Fruit fly (Drosophila melanogaster): Measurements from ENCODE around the gene AstC-R2.

DNA sequence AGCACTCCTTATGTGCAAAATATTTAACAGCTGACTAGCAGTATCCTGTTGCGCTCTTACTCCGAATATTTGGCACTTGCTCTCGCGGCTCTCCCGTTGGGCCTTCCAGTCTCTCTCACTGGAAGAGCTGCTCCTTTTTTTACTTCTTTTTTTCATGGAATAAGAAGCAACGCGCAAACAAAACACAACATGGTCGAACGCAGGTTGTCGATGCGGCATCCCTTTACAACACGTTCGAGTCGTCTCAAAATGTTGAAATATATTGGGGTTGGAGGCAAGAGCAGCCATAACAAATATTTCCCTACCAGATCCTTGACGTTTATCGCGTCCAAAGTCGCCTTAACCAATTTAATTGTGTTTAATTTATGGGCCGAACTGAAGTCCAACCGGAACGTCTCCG lies 37.5 kb upstream of the AstC-R2 start:
- TF ChIP-seq CTCF (optimal IDR thresholded peaks at IDR 0.05) (no peak), CG8478 (optimal IDR thresholded peaks at IDR 0.05) (no peak)

All from S2 (cell line).